Worm (Caenorhabditis elegans): Measurements from ENCODE around the gene cox-5A.

DNA sequence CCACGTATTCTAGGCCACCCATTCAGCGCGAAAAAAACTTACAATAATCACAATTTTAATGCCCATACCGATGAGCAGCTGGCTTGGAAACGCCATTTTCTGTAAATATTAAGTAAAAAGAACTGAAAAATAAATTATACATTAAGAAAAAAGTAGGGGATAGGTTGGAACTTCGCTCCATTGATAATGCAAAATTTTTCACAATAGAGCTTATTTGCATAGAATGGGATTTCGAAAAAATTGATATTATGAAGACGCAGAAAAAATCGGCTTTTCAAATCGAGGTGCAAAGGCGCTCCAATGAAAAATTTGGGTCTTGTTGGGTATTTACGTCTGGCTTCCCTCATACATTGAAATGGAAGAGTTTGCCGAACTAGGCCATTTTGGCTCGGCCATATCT, 13.3 kb downstream of the cox-5A start, which contains the start of gene Y37D8A.16:
- TF ChIP-seq W03F9.2 (tag; optimal IDR thresholded peaks at IDR 0.05) (no peak), him-1 (tag; optimal IDR thresholded peaks at IDR 0.05) (no peak)

Data from whole organism, L4/young adult.